Fruit fly (Drosophila melanogaster) S2 (cell line): ENCODE measurements around the gene pins.

Experiments
- CG8478 ChIP-seq: fragments of >200 bp; optimal IDR thresholded peaks from 2 replicates; lab custom pipeline; 2018
- CTCF ChIP-seq, 2 experiments: fragments of >200 bp; optimal IDR thresholded peaks; 2 replicates each; lab custom pipeline; 2018

Gene pins

DNA sequence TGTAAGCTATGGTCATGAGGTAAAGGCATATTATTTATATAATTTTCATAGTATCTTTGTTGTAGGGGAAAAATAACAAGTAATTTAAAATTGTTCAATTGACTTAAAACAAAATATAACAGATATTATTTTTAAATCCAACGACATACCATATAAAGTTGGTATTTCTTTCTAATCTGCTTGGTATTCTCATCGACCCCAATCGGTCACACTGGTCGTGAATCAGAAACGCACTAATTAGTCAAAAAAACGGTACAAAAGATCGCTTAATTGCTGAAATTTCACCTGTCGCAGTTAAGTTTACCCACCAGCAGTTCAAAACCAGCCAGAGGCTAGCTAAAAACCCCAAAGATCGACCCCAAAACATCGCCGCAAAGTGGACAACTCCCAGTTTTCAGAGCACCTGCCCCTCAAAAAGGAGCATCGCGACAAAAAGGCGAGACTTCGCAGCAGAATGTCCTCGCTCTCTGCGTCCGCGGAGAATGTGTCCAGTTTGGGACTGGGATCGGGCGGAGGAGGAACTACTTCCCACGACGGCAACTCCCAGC, at the start of gene pins:
TSS of gene pins (plus strand) at position 207 of the 548 bp plus-strand sequence.
- TF ChIP-seq CTCF (optimal IDR thresholded peaks at IDR 0.05; lab: Kevin White, UChicago) = no peak

DNA sequence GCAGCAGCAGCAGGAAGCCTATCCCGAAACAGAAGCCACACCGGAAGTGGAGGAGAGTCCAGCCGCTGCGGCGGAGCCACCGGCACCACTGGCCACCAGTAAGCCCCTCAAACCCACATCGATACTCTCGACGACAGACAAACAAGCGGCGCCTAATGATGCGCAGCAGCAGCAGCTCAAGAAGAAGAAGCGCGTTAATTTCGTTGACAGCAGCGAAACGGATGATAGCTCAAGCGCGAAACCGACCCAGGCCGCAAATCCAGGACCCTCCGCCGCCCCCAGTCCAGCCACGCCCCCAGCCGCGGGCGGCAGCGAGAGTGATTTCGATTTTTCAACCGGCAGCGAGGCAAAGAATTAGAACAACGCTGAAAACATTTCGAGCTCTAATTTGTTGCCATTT, 49.4 kb upstream of the pins start:
- no peak for TF ChIP-seq CG8478 (lab: Kevin White, UChicago)
- no peak for TF ChIP-seq CTCF (optimal IDR thresholded peaks at IDR 0.05; lab: Kevin White, UChicago)

DNA sequence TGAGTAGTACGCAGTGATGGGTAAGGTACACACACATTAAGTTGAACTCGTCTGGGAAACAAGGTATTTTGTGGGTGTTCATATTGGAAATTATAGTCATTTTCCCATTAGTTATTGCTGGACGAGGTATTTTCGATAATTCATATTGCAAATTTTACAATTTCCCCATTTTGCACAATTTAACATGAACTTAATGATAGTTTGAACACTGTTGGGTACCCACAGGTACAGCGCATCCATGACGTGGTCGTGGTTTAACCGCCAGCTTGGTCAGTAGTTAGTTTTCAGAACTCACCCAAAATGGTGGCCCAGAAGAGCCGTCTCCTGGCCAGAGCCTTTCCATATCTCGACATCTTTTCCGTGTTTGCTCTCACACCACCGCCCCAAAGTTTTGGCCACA, 40.4 kb upstream of the pins start, which contains the start of gene Gr98b:
TSS of gene Gr98b (plus strand) at position 301 of the 400 bp plus-strand sequence.
- TF ChIP-seq CTCF (optimal IDR thresholded peaks at IDR 0.05; lab: Kevin White, UChicago) = no peak
- no peak for TF ChIP-seq CG8478 (lab: Kevin White, UChicago)

DNA sequence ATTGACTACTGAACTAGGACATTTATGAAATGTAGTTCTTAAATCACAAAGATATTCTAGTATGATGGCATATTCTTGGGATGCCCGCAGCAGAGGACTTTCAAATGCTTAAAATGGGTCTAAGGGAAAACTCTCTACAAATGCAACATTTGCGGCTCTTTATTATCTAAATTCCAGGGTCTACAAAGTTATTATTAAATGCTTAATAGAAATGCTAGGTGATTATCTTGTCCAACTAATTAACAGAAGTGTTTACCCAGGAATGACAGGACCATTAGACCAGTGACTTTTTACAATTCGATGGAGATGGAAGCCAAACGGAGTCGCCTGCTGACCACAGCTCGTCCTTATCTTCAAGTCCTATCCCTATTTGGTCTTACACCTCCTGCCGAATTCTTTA, 38.5 kb upstream of the pins start, which contains the start of gene Gr98c:
TSS of gene Gr98c (plus strand) at position 301 of the 400 bp plus-strand sequence.
- no peak for TF ChIP-seq CTCF (optimal IDR thresholded peaks at IDR 0.05; lab: Kevin White, UChicago)

DNA sequence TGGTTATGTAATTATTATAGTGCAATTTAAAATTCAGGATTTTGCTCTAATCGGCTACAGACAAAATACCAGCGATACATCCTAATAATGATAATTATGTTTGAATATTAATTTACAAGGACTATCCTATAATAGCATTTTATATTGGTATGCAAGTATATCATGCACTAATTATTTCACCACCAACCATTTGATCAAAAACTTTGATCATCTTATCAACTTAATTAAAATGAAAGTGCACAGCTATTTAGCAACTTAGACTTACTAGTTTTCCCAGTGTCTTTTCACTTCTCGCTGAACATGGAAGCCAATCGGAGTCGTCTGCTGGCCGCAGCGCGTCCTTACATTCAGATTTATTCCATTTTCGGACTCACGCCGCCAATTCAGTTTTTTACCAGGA, 36.9 kb upstream of the pins start, which contains the start of gene Gr98d:
TSS of gene Gr98d (plus strand) at position 301 of the 400 bp plus-strand sequence.
- TF ChIP-seq CG8478 (lab: Kevin White, UChicago) (no peak), CTCF (optimal IDR thresholded peaks at IDR 0.05; lab: Kevin White, UChicago) (no peak)

DNA sequence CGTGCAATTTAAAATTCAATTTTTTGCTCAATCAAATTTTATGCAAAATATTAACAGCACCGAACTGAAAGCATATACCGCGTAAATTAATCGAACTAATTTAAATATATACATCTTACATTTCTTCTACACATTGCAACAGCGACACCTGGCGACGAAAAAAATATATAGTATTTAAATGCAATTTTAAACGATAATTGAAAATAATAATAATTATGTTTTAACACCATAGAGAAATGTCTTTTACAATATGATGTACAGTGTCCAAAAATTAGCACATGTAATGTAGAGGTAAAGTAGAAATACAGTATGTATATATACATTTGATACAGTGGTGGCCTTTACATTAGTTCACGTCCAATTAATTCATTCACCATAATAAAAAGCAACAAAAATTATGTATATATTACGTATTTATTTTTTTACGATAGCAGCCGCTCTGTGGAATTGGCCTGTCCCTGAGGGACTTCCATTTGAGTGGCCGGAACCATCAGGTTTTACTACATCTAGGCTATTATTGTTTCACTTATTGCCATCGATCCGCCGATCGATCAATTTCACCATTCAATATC, 35.2 kb upstream of the pins start:
- peak in 1 of 2 experiments; percentile 83 for TF ChIP-seq CTCF (optimal IDR thresholded peaks at IDR 0.05; lab: Kevin White, UChicago)
- TF ChIP-seq CG8478 (lab: Kevin White, UChicago) = no peak

DNA sequence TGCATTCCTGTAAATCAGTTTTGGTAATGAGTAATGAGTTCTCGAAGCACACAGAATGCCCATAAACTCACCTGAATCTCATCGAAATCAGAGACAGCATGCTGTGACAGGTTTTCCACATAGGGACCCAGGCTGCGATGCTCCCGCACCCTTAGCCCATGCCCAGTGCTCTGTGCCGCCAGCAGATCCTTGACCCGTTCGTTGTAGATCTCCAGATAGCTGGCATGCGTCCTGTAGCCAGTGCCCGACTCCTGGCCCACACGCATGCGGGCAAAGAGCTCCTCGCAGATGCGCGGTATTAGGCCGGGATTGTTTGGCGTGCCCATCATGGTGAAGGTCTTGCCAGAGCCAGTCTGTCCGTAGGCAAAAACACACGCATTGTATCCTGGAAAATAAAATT, 29.9 kb upstream of the pins start:
- TF ChIP-seq CTCF (optimal IDR thresholded peaks at IDR 0.05; lab: Kevin White, UChicago) = no peak
- TF ChIP-seq CG8478 (lab: Kevin White, UChicago) = no peak

DNA sequence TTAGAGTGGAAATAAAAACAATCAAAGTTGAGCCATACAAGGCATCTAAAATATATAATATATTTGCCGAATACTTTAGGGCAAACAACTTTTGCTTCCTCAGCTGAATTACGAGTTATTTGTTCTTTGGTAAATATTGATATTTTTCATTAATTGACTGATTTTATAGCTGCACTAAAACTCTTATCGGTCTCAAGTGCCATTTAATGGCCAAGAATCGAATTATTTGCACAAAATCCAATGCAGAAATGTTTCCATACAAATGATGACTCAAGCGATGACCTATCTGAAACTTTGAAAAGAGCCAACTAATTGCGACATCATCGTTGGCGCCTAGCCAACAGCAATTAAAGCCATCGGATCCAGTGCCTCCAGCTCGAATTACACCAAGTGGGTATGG, 29.3 kb upstream of the pins start:
- TF ChIP-seq CTCF (optimal IDR thresholded peaks at IDR 0.05; lab: Kevin White, UChicago) (no peak), CG8478 (lab: Kevin White, UChicago) (no peak)

DNA sequence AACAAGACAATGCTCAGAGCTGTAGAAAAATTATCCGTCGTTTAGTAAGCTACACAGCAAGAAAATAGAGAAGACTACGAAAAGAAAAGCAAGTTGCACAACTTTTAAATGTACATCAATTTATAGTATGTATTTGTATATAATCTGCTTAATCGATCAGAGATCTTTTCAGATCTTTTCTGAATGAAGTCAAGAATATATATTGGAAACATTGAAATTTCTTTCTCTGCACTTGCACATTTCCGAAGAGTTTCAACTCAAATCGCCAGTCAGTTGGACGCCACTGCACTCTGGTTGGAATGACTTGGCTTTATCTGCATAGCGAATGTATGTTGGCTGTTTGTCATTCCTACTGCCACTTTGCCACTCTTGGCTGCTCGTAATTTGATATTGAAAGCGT, 28.7 kb upstream of the pins start:
- TF ChIP-seq CG8478 (lab: Kevin White, UChicago) = no peak

DNA sequence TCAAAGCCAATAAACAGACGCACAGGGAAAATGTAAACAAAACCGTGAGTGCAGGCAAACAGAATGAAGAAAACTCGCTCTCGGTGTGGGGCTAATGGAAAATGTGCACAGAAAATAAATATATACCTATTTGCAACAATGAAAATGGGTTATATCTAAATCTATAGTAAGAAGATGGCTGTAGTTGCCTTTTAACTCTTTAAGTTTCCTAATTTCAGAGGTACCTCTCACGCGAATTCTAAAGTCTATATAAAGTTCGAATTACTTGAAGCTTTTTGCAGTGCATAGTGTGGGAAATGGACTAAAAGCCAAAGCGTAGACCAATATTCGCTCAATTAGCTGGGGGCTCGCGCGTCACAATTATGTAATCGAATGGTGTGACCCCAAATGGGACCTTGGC, 27.7 kb upstream of the pins start:
- TF ChIP-seq CTCF (optimal IDR thresholded peaks at IDR 0.05; lab: Kevin White, UChicago) = no peak
- TF ChIP-seq CG8478 (lab: Kevin White, UChicago) = no peak

DNA sequence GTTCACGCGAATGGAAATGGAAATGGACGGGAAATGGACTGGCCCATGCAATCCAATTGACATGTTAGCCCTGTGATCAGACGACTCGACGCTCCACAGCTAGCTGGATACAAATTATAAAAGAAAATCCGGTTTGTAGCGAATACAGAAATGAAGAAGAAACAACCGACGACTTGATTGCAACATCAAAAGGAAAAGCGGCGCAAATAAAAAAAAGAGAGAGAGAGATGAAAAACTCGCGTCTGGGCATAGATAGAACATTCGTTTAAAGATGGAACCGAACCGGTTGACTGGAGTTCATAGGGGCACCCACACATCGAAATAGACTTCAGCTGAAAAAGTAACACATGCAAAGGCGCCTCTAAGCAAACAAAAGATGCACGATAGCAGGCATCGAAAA, 26.8 kb upstream of the pins start:
- TF ChIP-seq CTCF (optimal IDR thresholded peaks at IDR 0.05; lab: Kevin White, UChicago) (no peak), CG8478 (lab: Kevin White, UChicago) (no peak)

DNA sequence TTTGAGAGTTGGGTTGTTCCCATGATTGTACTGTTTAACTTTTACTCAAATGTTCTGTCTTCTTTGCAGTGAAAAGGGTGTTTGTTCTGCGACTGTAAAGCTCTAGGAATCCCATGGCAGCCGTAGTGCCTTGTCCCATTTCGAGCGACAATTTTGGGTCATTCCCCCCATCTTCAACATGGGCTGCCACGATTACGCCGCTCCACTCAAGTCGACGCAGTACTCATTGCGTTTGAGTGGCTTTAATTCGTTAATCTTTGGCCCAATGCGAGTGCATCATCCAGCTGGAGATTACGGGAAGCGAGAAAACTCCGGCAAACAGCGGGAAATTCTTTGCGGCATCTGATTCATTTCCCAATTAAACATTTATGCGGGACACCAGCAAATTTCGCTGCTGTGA, 26.2 kb upstream of the pins start:
- TF ChIP-seq CG8478 (lab: Kevin White, UChicago) = no peak
- TF ChIP-seq CTCF (optimal IDR thresholded peaks at IDR 0.05; lab: Kevin White, UChicago) = no peak

DNA sequence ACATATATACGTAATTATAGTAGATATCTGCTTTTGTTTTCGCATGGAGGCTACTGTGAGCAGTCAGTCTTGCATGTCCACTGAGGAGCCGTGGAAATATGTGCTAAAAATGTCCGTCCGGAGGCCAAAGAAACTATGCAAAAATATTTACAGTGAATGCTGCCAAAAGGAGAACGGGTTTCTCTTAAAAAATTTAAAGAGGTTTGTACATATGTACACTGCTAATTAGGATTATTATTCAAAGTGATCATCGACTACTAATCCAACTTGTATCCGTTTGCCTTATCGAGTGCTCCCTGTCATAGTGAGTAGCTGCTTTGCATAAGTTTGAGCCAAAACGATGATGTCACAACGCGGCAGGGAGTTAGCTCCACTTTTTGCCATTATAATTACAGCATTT, 25.7 kb upstream of the pins start:
- no peak for TF ChIP-seq CG8478 (lab: Kevin White, UChicago)
- TF ChIP-seq CTCF (optimal IDR thresholded peaks at IDR 0.05; lab: Kevin White, UChicago) = no peak

DNA sequence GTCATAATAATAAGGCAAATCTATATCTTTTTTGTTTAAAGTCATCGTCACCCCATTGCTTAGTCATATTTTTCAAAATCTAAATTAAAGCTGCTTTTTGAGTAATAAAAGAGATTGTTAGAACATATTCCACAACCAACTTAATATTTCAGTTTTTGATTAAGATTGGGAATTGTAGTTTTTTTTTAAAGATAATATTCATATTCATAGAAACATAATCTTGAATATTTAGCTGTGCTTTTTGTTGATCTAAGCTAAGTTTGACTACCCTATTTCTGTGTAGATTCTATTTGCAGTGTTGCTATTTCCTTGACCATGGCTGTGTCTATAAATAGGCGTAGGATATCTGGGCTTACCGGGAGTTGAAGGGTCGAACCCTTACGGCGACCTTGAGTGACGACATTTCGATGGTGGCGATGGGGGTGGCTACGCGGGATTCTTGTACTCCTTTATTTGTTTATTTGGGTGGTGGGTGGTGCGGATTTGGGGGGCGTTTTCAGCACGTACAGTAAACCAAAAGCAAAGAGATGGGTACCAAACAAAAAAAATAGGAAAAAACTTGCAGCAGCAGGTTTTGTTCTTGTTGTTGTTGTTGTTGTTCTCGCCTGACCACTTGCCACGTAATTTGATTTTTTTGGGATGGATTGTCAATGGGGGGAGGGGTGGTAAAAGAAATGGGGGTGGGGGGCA, 24.5 kb upstream of the pins start:
- TF ChIP-seq CG8478 (lab: Kevin White, UChicago) = no peak
- TF ChIP-seq CTCF (optimal IDR thresholded peaks at IDR 0.05; lab: Kevin White, UChicago) = no peak

DNA sequence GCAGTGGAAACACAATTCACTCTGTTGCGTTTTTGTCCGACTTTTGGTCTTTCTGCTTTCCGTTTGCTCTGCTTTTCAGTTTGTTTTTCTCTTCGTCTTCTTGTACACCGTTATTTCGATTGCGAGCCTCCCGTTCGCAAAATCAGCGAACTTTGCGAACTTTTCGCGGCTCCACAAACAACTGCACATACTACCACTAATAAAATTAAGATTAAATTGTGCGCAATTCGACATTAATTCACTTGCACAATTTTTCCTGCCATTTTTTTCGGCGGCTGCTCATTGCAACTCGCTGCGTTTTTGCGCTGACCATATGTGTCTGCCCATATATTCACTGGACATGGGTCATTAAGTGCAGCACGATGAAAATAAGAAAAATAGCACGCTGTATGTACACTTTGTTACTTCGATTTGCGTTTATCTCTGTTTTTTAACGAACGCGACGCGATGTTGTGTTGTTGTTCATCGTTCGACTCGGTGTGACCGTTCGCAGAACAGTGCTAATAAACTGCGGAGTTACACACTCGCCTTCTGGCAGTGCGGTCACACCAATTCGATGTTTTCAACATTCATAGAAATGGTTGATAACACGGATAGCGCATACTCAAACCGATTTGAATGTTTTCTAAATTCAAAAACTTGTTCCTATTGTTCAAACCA, 23.9 kb upstream of the pins start, which contains the start of gene Klp98A:
TSS of gene Klp98A (minus strand) at position 486 of the 660 bp plus-strand sequence.
- TF ChIP-seq CG8478 (lab: Kevin White, UChicago) (no peak), CTCF (optimal IDR thresholded peaks at IDR 0.05; lab: Kevin White, UChicago) (peak; percentile 55 to 56)
